Worm (Caenorhabditis elegans): ENCODE measurements around the gene F46F2.5.

DNA sequence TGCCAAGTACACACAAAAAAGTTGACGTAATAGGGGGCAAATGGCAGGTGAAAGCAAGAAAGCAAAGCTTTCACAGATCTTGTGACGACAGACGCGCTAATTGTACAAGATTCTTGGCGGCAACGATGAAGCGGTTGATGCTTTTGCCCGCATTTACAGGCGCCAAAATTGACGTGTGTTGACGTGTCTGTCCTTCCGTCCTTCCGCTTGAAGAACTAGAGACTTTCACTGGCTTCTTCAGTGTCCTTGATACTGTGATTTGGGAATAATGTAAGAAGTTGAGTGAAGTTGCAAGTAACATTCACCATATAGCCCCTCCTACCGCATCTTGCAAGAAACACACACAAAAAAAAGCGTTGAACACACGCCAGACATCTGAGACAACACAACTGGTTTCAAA lies 21.2 kb downstream of the F46F2.5 start, which contains the start of gene jud-4:
- no peak for TF ChIP-seq ceh-13 (GFP tag; optimal IDR thresholded peaks at IDR 0.05)
- TF ChIP-seq ama-1 (optimal IDR thresholded peaks at IDR 0.05), result no peak
- no peak for TF ChIP-seq scrt-1 (GFP tag; IDR thresholded peaks at IDR 0.05)
- TF ChIP-seq aly-1 (tag; optimal IDR thresholded peaks at IDR 0.05), result no peak
- TF ChIP-seq flt-1 (GFP tag; IDR thresholded peaks at IDR 0.05), result no peak
- no peak for TF ChIP-seq hmg-4 (GFP tag; optimal IDR thresholded peaks at IDR 0.05)
- TF ChIP-seq F13C5.2 (tag; optimal IDR thresholded peaks at IDR 0.05), result no peak
- no peak for TF ChIP-seq sea-1 (GFP tag; conservative IDR thresholded peaks at IDR 0.05)

All from whole organism, early embryonic.